Fruit fly (Drosophila melanogaster): ENCODE data around the gene Arl5.
A peak's percentile ranks its signal among the peaks of the same experiment; 100 is the strongest.

Arl5 gene

dm6 chr3L:8299224-8300130 lies at the start of gene Arl5, which contains the start of gene CG13671:
Gene Arl5, minus strand, starts transcription at chr3L:8299839.
Gene CG13671, plus strand, starts transcription at chr3L:8300064.
- TF ChIP-seq noc (tag; optimal IDR thresholded peaks at IDR 0.05) = peak; percentile 49

dm6 chr3L:8347346-8347745 lies 47.7 kb upstream of the Arl5 start:
- TF ChIP-seq noc (tag; optimal IDR thresholded peaks at IDR 0.05) = no peak

- peak; percentile 81 for TF ChIP-seq noc (tag; optimal IDR thresholded peaks at IDR 0.05)
Measured at dm6 chr3L:8346100-8346980, 46.7 kb upstream of the Arl5 start, which contains the start of the genes CG7182 and GAPcenA. Gene CG7182, minus strand, starts transcription at chr3L:8346382. Gene GAPcenA, plus strand, starts transcription at chr3L:8346561.

dm6 chr3L:8345182-8345581 lies 45.5 kb upstream of the Arl5 start:
- no peak for TF ChIP-seq noc (tag; optimal IDR thresholded peaks at IDR 0.05)

- peak; percentile 18 for TF ChIP-seq noc (tag; optimal IDR thresholded peaks at IDR 0.05)
Measured at dm6 chr3L:8340264-8341095, 40.8 kb upstream of the Arl5 start, which contains the start of the genes Prim1 and CG7083. Gene Prim1, plus strand, starts transcription at chr3L:8340314. Gene CG7083, plus strand, starts transcription at chr3L:8340785.

dm6 chr3L:8338921-8339320 lies 39.3 kb upstream of the Arl5 start, which contains the start of gene Pex2:
Gene Pex2, plus strand, starts transcription at chr3L:8339051.
- no peak for TF ChIP-seq noc (tag; optimal IDR thresholded peaks at IDR 0.05)

dm6 chr3L:8336372-8336771 lies 36.7 kb upstream of the Arl5 start, which contains the start of gene Cpr66Cb:
Gene Cpr66Cb, plus strand, starts transcription at chr3L:8336672.
- no peak for TF ChIP-seq noc (tag; optimal IDR thresholded peaks at IDR 0.05)

- no peak for TF ChIP-seq noc (tag; optimal IDR thresholded peaks at IDR 0.05)
Measured at dm6 chr3L:8334338-8334737, 34.7 kb upstream of the Arl5 start.

- no peak for TF ChIP-seq noc (tag; optimal IDR thresholded peaks at IDR 0.05)
Measured at dm6 chr3L:8333574-8333973, 33.9 kb upstream of the Arl5 start.

dm6 chr3L:8331414-8331813 lies 31.8 kb upstream of the Arl5 start:
- no peak for TF ChIP-seq noc (tag; optimal IDR thresholded peaks at IDR 0.05)

- no peak for TF ChIP-seq noc (tag; optimal IDR thresholded peaks at IDR 0.05)
Measured at dm6 chr3L:8329005-8329404, 29.4 kb upstream of the Arl5 start.

- TF ChIP-seq noc (tag; optimal IDR thresholded peaks at IDR 0.05) = no peak
Measured at dm6 chr3L:8328283-8328682, 28.6 kb upstream of the Arl5 start, which contains the start of gene CG34462. Gene CG34462, plus strand, starts transcription at chr3L:8328583.

- no peak for TF ChIP-seq noc (tag; optimal IDR thresholded peaks at IDR 0.05)
Measured at dm6 chr3L:8325559-8325958, 25.9 kb upstream of the Arl5 start, which contains the start of gene CG34461. Gene CG34461, plus strand, starts transcription at chr3L:8325859.

dm6 chr3L:8323817-8324216 lies 24.2 kb upstream of the Arl5 start:
- TF ChIP-seq noc (tag; optimal IDR thresholded peaks at IDR 0.05) = no peak
